Worm (Caenorhabditis elegans) whole organism, L2 larva: ENCODE results near the gene F10E9.7.

ENCODE experiments used
- aly-2 ChIP-seq: fragments of 150-350 bp; optimal IDR thresholded peaks from 2 replicates; lab custom pipeline; 2014; ENCODE audit warnings: missing biosample characterization, missing genetic modification characterization
- elt-1 ChIP-seq: fragments of 150-350 bp; optimal IDR thresholded peaks from 2 replicates; lab custom pipeline; 2014; ENCODE audit warnings: missing biosample characterization, missing genetic modification characterization
- nhr-21 ChIP-seq: fragments of 150-350 bp; optimal IDR thresholded peaks from 2 replicates; lab custom pipeline; 2014; ENCODE audit warnings: missing biosample characterization, missing genetic modification characterization
- nhr-25 ChIP-seq: fragments of 150-350 bp; sonication (generic microtip); optimal IDR thresholded peaks from 3 replicates; lab custom pipeline; 2014; ENCODE audit warnings: missing biosample characterization, missing genetic modification characterization
- nhr-6 ChIP-seq: fragments of 150-350 bp; optimal IDR thresholded peaks from 2 replicates; lab custom pipeline; 2014; ENCODE audit warnings: missing biosample characterization, missing genetic modification characterization
- unc-39 ChIP-seq: fragments of 150-350 bp; optimal IDR thresholded peaks from 2 replicates; lab custom pipeline; 2014; ENCODE audit warnings: missing biosample characterization, missing genetic modification characterization
- unc-62 ChIP-seq: fragments of 150-350 bp; optimal IDR thresholded peaks from 2 replicates; lab custom pipeline; 2014; ENCODE audit warnings: missing biosample characterization, missing genetic modification reagents, missing genetic modification characterization
- ztf-1 ChIP-seq: fragments of 200-800 bp; sonication (Bioruptor generic); conservative IDR thresholded peaks from 2 replicates; pipeline ENCODE4 v1.3.6; 2022; ENCODE audit warnings: missing genetic modification characterization, missing compliant biosample characterization

ce11 chrIII:8271676-8272225 is 35.5 kb downstream of the F10E9.7 start, which contains the start of the genes mps-4 and F09G8.10:
- TF ChIP-seq aly-2 (no peak), nhr-6 (no peak), unc-39 (tag; lab: Kevin White, UChicago) (no peak), nhr-25 (tag; lab: Kevin White, UChicago) (no peak), ztf-1 (GFP tag; lab: Robert Waterston, UW) (no peak), elt-1 (tag; lab: Kevin White, UChicago) (no peak), unc-62 (GFP tag; lab: Kevin White, UChicago) (no peak), nhr-21 (no peak)
